Fruit fly (Drosophila melanogaster) whole organism, prepupa: ENCODE results near the gene wrd.

Experiments used
- CG11294 ChIP-seq: fragments of 200-800 bp; sonication (Bioruptor generic); IDR thresholded peaks from 2 replicates; pipeline ENCODE4 v1.3.6; 2022; ENCODE audit warnings: missing biosample characterization, missing genetic modification characterization
- CG16779 ChIP-seq: fragments of 200-800 bp; sonication (Bioruptor generic); optimal IDR thresholded peaks from 3 replicates; lab custom pipeline; 2017; ENCODE audit warnings: missing biosample characterization, mild to moderate bottlenecking, missing genetic modification characterization
- CG32006 ChIP-seq: fragments of 200-800 bp; sonication (Bioruptor generic); optimal IDR thresholded peaks from 3 replicates; lab custom pipeline; 2017; ENCODE audit warnings: missing biosample characterization, mild to moderate bottlenecking, missing genetic modification characterization
- CG6808 ChIP-seq: fragments of 200-800 bp; sonication (Bioruptor generic); optimal IDR thresholded peaks from 3 replicates; lab custom pipeline; 2017; ENCODE audit warnings: missing biosample characterization, missing genetic modification characterization, mild to moderate bottlenecking, moderate library complexity, missing genetic modification reagents
- CG6854 ChIP-seq: fragments of 200-800 bp; sonication (Bioruptor generic); optimal IDR thresholded peaks from 2 replicates; lab custom pipeline; 2017; ENCODE audit warnings: missing biosample characterization, mild to moderate bottlenecking, missing genetic modification characterization
- CG7368 ChIP-seq: fragments of 200-800 bp; sonication (Bioruptor generic); optimal IDR thresholded peaks from 3 replicates; lab custom pipeline; 2016; ENCODE audit warnings: missing biosample characterization, missing genetic modification characterization
- CG8632 ChIP-seq: fragments of 200-800 bp; sonication (Bioruptor generic); optimal IDR thresholded peaks from 3 replicates; lab custom pipeline; 2016; ENCODE audit warnings: missing biosample characterization, missing genetic modification characterization
- Eip93F ChIP-seq: fragments of 200-800 bp; sonication (Bioruptor generic); optimal IDR thresholded peaks from 2 replicates; lab custom pipeline; 2016; ENCODE audit warnings: missing biosample characterization, mild to moderate bottlenecking, missing genetic modification characterization
- Ets96B ChIP-seq: fragments of 200-800 bp; optimal IDR thresholded peaks from 2 replicates; lab custom pipeline; 2019; ENCODE audit warnings: missing biosample characterization, mild to moderate bottlenecking, missing genetic modification characterization, moderate library complexity
- Hr38 ChIP-seq: sonication (Bioruptor generic); optimal IDR thresholded peaks from 2 replicates; lab custom pipeline; 2016; ENCODE audit warnings: missing biosample characterization, missing genetic modification characterization
- Hr39 ChIP-seq: fragments of 200-800 bp; sonication (Bioruptor generic); optimal IDR thresholded peaks from 2 replicates; lab custom pipeline; 2016; ENCODE audit warnings: missing biosample characterization, missing genetic modification characterization
- cyc ChIP-seq: fragments of 200-800 bp; sonication (Bioruptor generic); optimal IDR thresholded peaks from 3 replicates; lab custom pipeline; 2016; ENCODE audit warnings: missing biosample characterization, missing genetic modification characterization
- fd85E ChIP-seq: fragments of 200-800 bp; sonication (Bioruptor generic); optimal IDR thresholded peaks from 3 replicates; lab custom pipeline; 2016; ENCODE audit warnings: missing biosample characterization, missing genetic modification characterization
- svp ChIP-seq: fragments of 200-800 bp; sonication (Bioruptor generic); peaks from one replicate; lab custom pipeline; 2016; ENCODE audit warnings: missing biosample characterization, missing genetic modification characterization

dm6 chr3R:18118239-18118638 lies 49.3 kb upstream of the wrd start:
- TF ChIP-seq CG7368 (GFP tag; lab: Kevin White, UChicago), result no peak
- no peak for TF ChIP-seq Eip93F
- TF ChIP-seq Hr39 (GFP tag; lab: Kevin White, UChicago), result no peak
- TF ChIP-seq CG6854 (GFP tag; lab: Kevin White, UChicago), result no peak
- TF ChIP-seq CG32006 (GFP tag; lab: Kevin White, UChicago), result no peak
- no peak for TF ChIP-seq CG6808
- no peak for TF ChIP-seq Ets96B
- TF ChIP-seq CG16779 (tag; lab: Kevin White, UChicago), result no peak
- no peak for TF ChIP-seq svp (GFP tag; lab: Kevin White, UChicago)
- no peak for TF ChIP-seq Hr38
- no peak for TF ChIP-seq CG8632 (GFP tag; lab: Kevin White, UChicago)
- TF ChIP-seq cyc, result no peak
- no peak for TF ChIP-seq CG11294 (GFP tag; lab: Robert Waterston, UW)
- TF ChIP-seq fd85E, result no peak
